Fruit fly (Drosophila melanogaster) whole organism, wandering third instar larva: ENCODE data around the gene Sfp24Bb.
A peak's percentile ranks its signal among the peaks of the same experiment; 100 is the strongest.

Experiments
- Abd-B ChIP-seq: fragments of >200 bp; optimal IDR thresholded peaks from 2 replicates; lab custom pipeline; 2017; ENCODE audit warnings: missing biosample characterization, missing genetic modification characterization
- CG32264 ChIP-seq: fragments of 200-800 bp; sonication (Bioruptor generic); optimal IDR thresholded peaks from 2 replicates; lab custom pipeline; 2016; ENCODE audit warnings: missing biosample characterization, missing genetic modification characterization
- CG9705 ChIP-seq: fragments of 200-800 bp; sonication (Bioruptor generic); optimal IDR thresholded peaks from 2 replicates; lab custom pipeline; 2018; ENCODE audit warnings: missing biosample characterization, mild to moderate bottlenecking, missing genetic modification characterization
- CrebA ChIP-seq: fragments of 200-800 bp; sonication (Bioruptor generic); optimal IDR thresholded peaks from 2 replicates; lab custom pipeline; 2016; ENCODE audit warnings: missing biosample characterization, mild to moderate bottlenecking, missing genetic modification characterization, borderline replicate concordance
- Dfd ChIP-seq: fragments of >200 bp; optimal IDR thresholded peaks from 2 replicates; lab custom pipeline; 2017; ENCODE audit warnings: missing biosample characterization, missing genetic modification characterization
- Dif ChIP-seq: fragments of 200-275, 200-300 bp; sonication (Bioruptor generic); optimal IDR thresholded peaks from 2 replicates; lab custom pipeline; 2018; ENCODE audit warnings: missing biosample characterization, missing genetic modification characterization; ENCODE audit not compliant: partially characterized antibody
- GATAd ChIP-seq: sonication (Bioruptor generic); optimal IDR thresholded peaks from 2 replicates; lab custom pipeline; 2016; ENCODE audit warnings: missing biosample characterization, missing genetic modification characterization
- HLH106 ChIP-seq: fragments of 200-800 bp; optimal IDR thresholded peaks from 3 replicates; lab custom pipeline; 2019; ENCODE audit warnings: missing biosample characterization, mild to moderate bottlenecking, missing genetic modification characterization, moderate library complexity
- Hnf4 ChIP-seq: fragments of 200-800 bp; sonication (Bioruptor generic); optimal IDR thresholded peaks from 2 replicates; lab custom pipeline; 2016; ENCODE audit warnings: missing biosample characterization, mild to moderate bottlenecking, missing genetic modification characterization
- Hr78 ChIP-seq: fragments of >200 bp; optimal IDR thresholded peaks from 2 replicates; lab custom pipeline; 2017; ENCODE audit warnings: missing biosample characterization, missing genetic modification characterization
- Hr83 ChIP-seq: fragments of 200-300 bp; sonication (Bioruptor generic); optimal IDR thresholded peaks from 2 replicates; lab custom pipeline; 2016; ENCODE audit warnings: missing biosample characterization, mild to moderate bottlenecking, missing genetic modification characterization, moderate library complexity; ENCODE audit not compliant: poor library complexity, severe bottlenecking
- Jra ChIP-seq: sonication (Bioruptor generic); optimal IDR thresholded peaks from 2 replicates; lab custom pipeline; 2016; ENCODE audit warnings: missing biosample characterization, missing genetic modification characterization
- Mio ChIP-seq: sonication (Bioruptor generic); optimal IDR thresholded peaks from 2 replicates; lab custom pipeline; 2016; ENCODE audit warnings: missing biosample characterization, missing genetic modification characterization
- Myc ChIP-seq: fragments of >200 bp; optimal IDR thresholded peaks from 2 replicates; lab custom pipeline; 2017
- N ChIP-seq: fragments of >200 bp; optimal IDR thresholded peaks from 2 replicates; lab custom pipeline; 2018; ENCODE audit warnings: missing biosample characterization, missing external identifiers, missing genetic modification characterization
- OdsH ChIP-seq: fragments of 200-800 bp; sonication (Bioruptor generic); optimal IDR thresholded peaks from 2 replicates; lab custom pipeline; 2016; ENCODE audit warnings: missing biosample characterization, mild to moderate bottlenecking, missing genetic modification characterization
- Rel ChIP-seq, 2 experiments: fragments of 200-800 bp; sonication (Bioruptor generic) in 1 of 2; optimal IDR thresholded peaks; 2 replicates in 1 of 2; 3 replicates in 1 of 2; lab custom pipeline; 2016 to 2019; ENCODE audit warnings: mild to moderate bottlenecking in 2 of 2, missing biosample characterization in 2 of 2, missing genetic modification characterization in 2 of 2, moderate library complexity in 1 of 2
- Sp1 ChIP-seq: fragments of 200-800 bp; sonication (Bioruptor generic); optimal IDR thresholded peaks from 3 replicates; lab custom pipeline; 2019; ENCODE audit warnings: missing biosample characterization, mild to moderate bottlenecking, missing genetic modification characterization, moderate library complexity
- Vsx2 ChIP-seq: fragments of 200-300, 225-300 bp; sonication (Bioruptor generic); optimal IDR thresholded peaks from 2 replicates; lab custom pipeline; 2018; ENCODE audit warnings: missing biosample characterization, missing genetic modification characterization; ENCODE audit not compliant: partially characterized antibody
- br ChIP-seq: fragments of 200-800 bp; sonication (Bioruptor generic); optimal IDR thresholded peaks from 2 replicates; lab custom pipeline; 2016; ENCODE audit warnings: missing biosample characterization, missing genetic modification characterization
- brk ChIP-seq: fragments of 200-800 bp; sonication (Bioruptor generic); optimal IDR thresholded peaks from 2 replicates; lab custom pipeline; 2016; ENCODE audit warnings: missing biosample characterization, mild to moderate bottlenecking, missing genetic modification characterization
- dl ChIP-seq, 2 experiments: fragments of 175-275, 200-275 bp in 1 of 2; fragments of 200-275 bp in 1 of 2; sonication (Bioruptor generic); optimal IDR thresholded peaks; lab custom pipeline; 2018; ENCODE audit warnings: mild to moderate bottlenecking in 2 of 2, missing biosample characterization in 2 of 2, missing genetic modification characterization in 2 of 2, moderate library complexity in 2 of 2; ENCODE audit not compliant: partially characterized antibody in 2 of 2, insufficient read depth in 1 of 2
- dmrt93B ChIP-seq: fragments of 200-800 bp; sonication (Bioruptor generic); optimal IDR thresholded peaks from 2 replicates; lab custom pipeline; 2018; ENCODE audit warnings: missing biosample characterization, mild to moderate bottlenecking, missing genetic modification characterization
- dsf ChIP-seq: sonication (Bioruptor generic); optimal IDR thresholded peaks from 2 replicates; lab custom pipeline; 2016; ENCODE audit warnings: missing biosample characterization, missing genetic modification characterization, borderline replicate concordance
- ey ChIP-seq: fragments of 200-800 bp; sonication (Bioruptor generic); optimal IDR thresholded peaks from 2 replicates; lab custom pipeline; 2016; ENCODE audit warnings: missing biosample characterization, missing genetic modification characterization
- foxo ChIP-seq, 2 experiments: fragments of 200-800 bp; sonication (Bioruptor generic); optimal IDR thresholded peaks; 2 replicates in 1 of 2; 3 replicates in 1 of 2; lab custom pipeline; 2016 to 2017; ENCODE audit warnings: missing biosample characterization in 2 of 2, missing genetic modification characterization in 2 of 2
- fru ChIP-seq: fragments of 200-800 bp; sonication (Bioruptor generic); optimal IDR thresholded peaks from 3 replicates; lab custom pipeline; 2016; ENCODE audit warnings: missing biosample characterization, mild to moderate bottlenecking, missing genetic modification characterization
- h ChIP-seq: fragments of 200-800 bp; sonication (Bioruptor generic); optimal IDR thresholded peaks from 3 replicates; lab custom pipeline; 2016; ENCODE audit warnings: missing biosample characterization, mild to moderate bottlenecking, missing genetic modification characterization
- jim ChIP-seq: fragments of 175-275, 200-325 bp; sonication (Bioruptor generic); optimal IDR thresholded peaks from 2 replicates; lab custom pipeline; 2016; ENCODE audit warnings: missing biosample characterization, mild to moderate bottlenecking, missing genetic modification characterization
- lola ChIP-seq: fragments of >200 bp; optimal IDR thresholded peaks from 2 replicates; lab custom pipeline; 2017; ENCODE audit warnings: missing biosample characterization, missing genetic modification characterization
- pan ChIP-seq: fragments of >200 bp; optimal IDR thresholded peaks from 2 replicates; lab custom pipeline; 2017
- psq ChIP-seq: fragments of 200-800 bp; sonication (Bioruptor generic); optimal IDR thresholded peaks from 3 replicates; lab custom pipeline; 2017; ENCODE audit warnings: missing biosample characterization, mild to moderate bottlenecking, missing genetic modification characterization, moderate library complexity
- rgr ChIP-seq: fragments of 200-800 bp; sonication (Bioruptor generic); optimal IDR thresholded peaks from 3 replicates; lab custom pipeline; 2016; ENCODE audit warnings: missing biosample characterization, mild to moderate bottlenecking, missing genetic modification characterization
- sage ChIP-seq: fragments of 200-800 bp; sonication (Bioruptor generic); optimal IDR thresholded peaks from 2 replicates; lab custom pipeline; 2016; ENCODE audit warnings: missing biosample characterization, mild to moderate bottlenecking, missing genetic modification characterization
- sv ChIP-seq: fragments of 200-800 bp; sonication (Bioruptor generic); optimal IDR thresholded peaks from 3 replicates; lab custom pipeline; 2016; ENCODE audit warnings: missing biosample characterization, missing genetic modification characterization
- tai ChIP-seq: sonication (Bioruptor generic); optimal IDR thresholded peaks from 2 replicates; lab custom pipeline; 2016; ENCODE audit warnings: missing biosample characterization, missing genetic modification characterization
- usp ChIP-seq: fragments of >200 bp; optimal IDR thresholded peaks from 2 replicates; lab custom pipeline; 2017; ENCODE audit warnings: missing biosample characterization, missing genetic modification characterization
- woc ChIP-seq: sonication (Bioruptor generic); optimal IDR thresholded peaks from 2 replicates; lab custom pipeline; 2016; ENCODE audit warnings: missing biosample characterization, mild to moderate bottlenecking, missing genetic modification characterization

Sfp24Bb gene

DNA sequence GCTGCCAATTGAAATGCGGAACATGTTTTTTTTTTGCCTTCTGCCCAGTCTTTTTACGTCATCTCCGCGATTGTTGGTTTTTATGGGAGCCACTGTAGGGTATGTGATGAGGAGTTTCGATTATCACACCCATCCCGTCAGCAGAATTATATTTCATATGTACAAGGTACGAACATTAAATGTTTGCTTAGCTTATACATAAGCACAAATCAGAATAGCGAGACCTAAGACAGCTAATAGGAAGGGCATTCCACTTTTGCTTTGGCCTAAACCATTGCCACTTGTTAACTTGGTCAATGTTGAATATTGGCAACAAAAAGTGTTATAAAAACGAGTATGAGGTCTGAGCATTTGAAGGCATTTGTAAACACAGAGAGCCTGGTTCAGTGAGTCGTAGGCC lies 33.7 kb upstream of the Sfp24Bb start, which contains the start of gene CG2816:
Gene CG2816, plus strand, starts transcription at position 400 of the 400 bp plus-strand sequence.
- TF ChIP-seq Hr83 (GFP tag; lab: Kevin White, UChicago) (no peak), Hnf4 (GFP tag; lab: Kevin White, UChicago) (peak; percentile 93), Hr78 (GFP tag; lab: Kevin White, UChicago) (no peak), h (peak; percentile 97), Myc (lab: Kevin White, UChicago) (peak; percentile 30), dmrt93B (GFP tag; lab: Kevin White, UChicago) (peak; percentile 84), brk (peak; percentile 88), N (GFP tag; lab: Kevin White, UChicago) (no peak), ey (GFP tag; lab: Kevin White, UChicago) (peak; percentile 98), foxo (GFP tag; optimal IDR thresholded peaks at IDR 0.05; lab: Kevin White, UChicago) (peak; percentile 78 to 94), Dfd (GFP tag; lab: Kevin White, UChicago) (no peak), rgr (GFP tag; lab: Kevin White, UChicago) (peak; percentile 95), CG9705 (peak; percentile 90), sv (GFP tag; lab: Kevin White, UChicago) (no peak), psq (GFP tag; lab: Kevin White, UChicago) (peak; percentile 85), dsf (GFP tag; lab: Kevin White, UChicago) (peak; percentile 65), pan (lab: Kevin White, UChicago) (no peak), Dif (GFP tag; lab: Kevin White, UChicago) (no peak), GATAd (GFP tag; lab: Kevin White, UChicago) (peak; percentile 88), jim (GFP tag; lab: Kevin White, UChicago) (peak; percentile 25), Sp1 (peak; percentile 92), fru (GFP tag; lab: Kevin White, UChicago) (peak; percentile 95), Mio (GFP tag; lab: Kevin White, UChicago) (peak; percentile 85), Rel (GFP tag; optimal IDR thresholded peaks at IDR 0.05; lab: Kevin White, UChicago) (peak; percentile 39), Rel (tag; optimal IDR thresholded peaks at IDR 0.05; lab: Kevin White, UChicago) (peak; percentile 74), tai (GFP tag; lab: Kevin White, UChicago) (peak; percentile 90), Abd-B (GFP tag; lab: Kevin White, UChicago) (no peak), br (GFP tag; lab: Kevin White, UChicago) (peak; percentile 93), HLH106 (tag; lab: Kevin White, UChicago) (peak; percentile 96), CG32264 (GFP tag; lab: Kevin White, UChicago) (peak; percentile 84), sage (GFP tag; lab: Kevin White, UChicago) (peak; percentile 58), woc (GFP tag; lab: Kevin White, UChicago) (peak; percentile 81), usp (GFP tag; lab: Kevin White, UChicago) (no peak), OdsH (peak; percentile 95), Jra (GFP tag; lab: Kevin White, UChicago) (peak; percentile 84), Vsx2 (GFP tag; lab: Kevin White, UChicago) (no peak), lola (GFP tag; lab: Kevin White, UChicago) (no peak), CrebA (GFP tag; lab: Kevin White, UChicago) (no peak), dl (GFP tag; optimal IDR thresholded peaks at IDR 0.05; lab: Kevin White, UChicago; ENCODE audit: insufficient read depth in 1 of 2, partially characterized antibody in 2 of 2) (no peak)

- TF ChIP-seq Myc (lab: Kevin White, UChicago) (no peak), br (GFP tag; lab: Kevin White, UChicago) (no peak), Hr78 (GFP tag; lab: Kevin White, UChicago) (no peak), Mio (GFP tag; lab: Kevin White, UChicago) (no peak), tai (GFP tag; lab: Kevin White, UChicago) (no peak), CG32264 (GFP tag; lab: Kevin White, UChicago) (no peak), dl (GFP tag; optimal IDR thresholded peaks at IDR 0.05; lab: Kevin White, UChicago; ENCODE audit: insufficient read depth in 1 of 2, partially characterized antibody in 2 of 2) (no peak), N (GFP tag; lab: Kevin White, UChicago) (no peak), OdsH (no peak), dsf (GFP tag; lab: Kevin White, UChicago) (no peak), Hnf4 (GFP tag; lab: Kevin White, UChicago) (no peak), jim (GFP tag; lab: Kevin White, UChicago) (no peak)
Observed at dm6 chr2L:3701526-3701925, 32.0 kb upstream of the Sfp24Bb start, which contains the start of gene CG43145. Gene CG43145, plus strand, starts transcription at chr2L:3701826.
